Worm (Caenorhabditis elegans) whole organism, late embryonic: ENCODE measurements around the gene W06G6.15.

ENCODE experiments used
- F13H6.1 ChIP-seq: sonication (generic microtip); optimal IDR thresholded peaks from 2 replicates; lab custom pipeline; 2016; ENCODE audit warnings: missing genetic modification characterization, missing compliant biosample characterization
- ahr-1 ChIP-seq: sonication (generic microtip); optimal IDR thresholded peaks from 2 replicates; lab custom pipeline; 2016; ENCODE audit warnings: missing genetic modification characterization, missing compliant biosample characterization
- ama-1 ChIP-seq: fragments of 150-350 bp; optimal IDR thresholded peaks from 2 replicates; lab custom pipeline; 2014
- ceh-45 ChIP-seq: fragments of 200-800 bp; sonication (Bioruptor generic); IDR thresholded peaks from 2 replicates; pipeline ENCODE4 v1.3.6; 2022; ENCODE audit warnings: missing genetic modification reagents, missing genetic modification characterization, missing compliant biosample characterization
- dmd-4 ChIP-seq: sonication (generic microtip); optimal IDR thresholded peaks from 2 replicates; lab custom pipeline; 2016; ENCODE audit warnings: borderline replicate concordance, missing genetic modification characterization, missing compliant biosample characterization
- ets-4 ChIP-seq: sonication (generic microtip); optimal IDR thresholded peaks from 2 replicates; lab custom pipeline; 2016; ENCODE audit warnings: missing genetic modification characterization, missing compliant biosample characterization
- gmeb-2 ChIP-seq: sonication (generic microtip); optimal IDR thresholded peaks from 2 replicates; lab custom pipeline; 2016; ENCODE audit warnings: missing genetic modification characterization, inconsistent platforms, missing compliant biosample characterization
- hlh-30 ChIP-seq: sonication (generic microtip); optimal IDR thresholded peaks from 2 replicates; lab custom pipeline; 2017; ENCODE audit warnings: antibody characterized with exemption, missing genetic modification characterization, missing compliant biosample characterization; ENCODE audit not compliant: insufficient read depth
- lim-6 ChIP-seq: sonication (generic microtip); optimal IDR thresholded peaks from 2 replicates; lab custom pipeline; 2016; ENCODE audit warnings: missing genetic modification characterization, missing compliant biosample characterization
- nhr-232 ChIP-seq: sonication (generic microtip); optimal IDR thresholded peaks from 2 replicates; lab custom pipeline; 2016; ENCODE audit warnings: missing genetic modification characterization, missing compliant biosample characterization
- npax-4 ChIP-seq: sonication (generic microtip); optimal IDR thresholded peaks from 2 replicates; lab custom pipeline; 2016; ENCODE audit warnings: missing genetic modification characterization, missing compliant biosample characterization
- pat-9 ChIP-seq: fragments of 200-800 bp; sonication (Bioruptor generic); optimal IDR thresholded peaks from 2 replicates; lab custom pipeline; 2018; ENCODE audit warnings: mild to moderate bottlenecking, missing genetic modification characterization, moderate library complexity, missing compliant biosample characterization
- pqm-1 ChIP-seq: sonication (generic microtip); optimal IDR thresholded peaks from 2 replicates; lab custom pipeline; 2016; ENCODE audit warnings: missing genetic modification characterization, missing compliant biosample characterization
- tbx-2 ChIP-seq: sonication (generic microtip); optimal IDR thresholded peaks from 2 replicates; lab custom pipeline; 2016; ENCODE audit warnings: missing genetic modification characterization, missing compliant biosample characterization

DNA sequence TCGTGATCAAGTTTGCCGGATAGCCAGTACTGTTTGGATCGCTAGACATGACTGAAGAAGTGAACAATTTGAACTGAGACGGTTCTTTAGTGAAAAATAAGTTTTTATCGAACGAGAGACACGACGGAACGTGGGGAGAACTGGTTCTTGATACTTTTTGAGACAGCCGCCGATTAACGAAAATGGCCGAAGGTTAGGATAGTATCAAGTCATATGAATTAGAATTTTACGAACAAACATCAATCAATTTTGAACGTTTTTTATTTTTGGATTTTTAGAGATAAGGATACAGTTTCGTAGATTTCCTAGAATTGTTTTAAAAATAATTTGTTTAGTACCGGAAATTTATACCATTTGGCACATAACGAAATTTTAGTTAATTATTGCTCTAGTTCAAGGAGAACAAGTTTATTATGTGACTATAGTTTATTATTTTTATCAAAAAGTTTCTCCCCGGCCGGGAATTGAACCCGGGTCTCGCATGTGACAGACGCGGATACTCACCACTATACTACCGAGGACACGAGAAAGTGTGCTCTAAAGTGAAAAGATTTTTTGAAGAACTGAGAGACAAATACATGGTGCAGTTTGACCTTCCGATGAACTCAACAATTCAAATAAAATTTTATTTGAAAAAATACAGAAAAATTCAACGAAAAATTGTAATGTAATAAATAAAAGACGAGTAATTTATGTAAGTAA is 5.9 kb upstream of the W06G6.15 start, which contains the start of gene W06G6.20:
- TF ChIP-seq dmd-4 (no peak), F13H6.1 (tag; lab: Kevin White, UChicago) (no peak), gmeb-2 (tag; lab: Kevin White, UChicago) (no peak), ama-1 (no peak), nhr-232 (tag; lab: Kevin White, UChicago) (no peak), pat-9 (tag; lab: Kevin White, UChicago) (no peak), pqm-1 (tag; lab: Kevin White, UChicago) (no peak), hlh-30 (tag; lab: Kevin White, UChicago) (no peak), ceh-45 (no peak), lim-6 (no peak), ahr-1 (tag; lab: Kevin White, UChicago) (no peak), tbx-2 (tag; lab: Kevin White, UChicago) (no peak), npax-4 (no peak), ets-4 (no peak)
